Worm (Caenorhabditis elegans): Measurements from ENCODE around the gene Y119D3B.21.
A peak's percentile ranks its signal among the peaks of the same experiment; 100 is the strongest.

Y119D3B.21 gene

ce11 chrIII:1173331-1173730 is 41.5 kb upstream of the Y119D3B.21 start:
- TF ChIP-seq lsy-27 (tag; optimal IDR thresholded peaks at IDR 0.05; ENCODE audit: borderline replicate concordance, insufficient read depth) (no peak), hmg-1.2 (GFP tag; IDR thresholded peaks at IDR 0.05) (peak; percentile 61)

DNA sequence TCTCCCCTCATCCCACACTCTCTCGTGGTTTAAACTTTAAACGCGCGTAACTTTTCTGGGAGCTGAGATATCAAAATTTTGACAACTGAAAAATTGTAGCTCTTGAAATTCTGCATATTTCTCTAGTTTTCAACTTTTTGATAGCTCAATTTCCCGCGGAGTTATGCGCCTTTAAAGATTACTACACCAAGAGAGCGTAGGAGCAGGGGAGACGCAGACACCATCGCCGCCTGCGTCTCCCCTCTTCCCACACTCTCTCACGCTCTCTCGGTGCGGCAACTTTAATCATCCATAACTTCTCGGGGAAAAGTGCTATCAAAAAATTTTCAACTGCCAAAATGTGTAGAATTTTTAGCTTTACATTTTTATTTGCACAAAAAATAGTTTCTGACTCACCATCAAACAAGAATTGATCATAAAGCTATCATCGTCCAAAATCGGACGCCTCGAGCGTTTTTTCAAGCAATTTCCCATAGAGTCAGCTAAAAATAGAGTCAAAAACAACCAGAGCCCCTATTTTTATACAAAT is 38.7 kb upstream of the Y119D3B.21 start, which contains the start of gene eak-3:
Gene eak-3 (minus strand): TSS at position 479 of the 529 bp plus-strand sequence.
- TF ChIP-seq nhr-120 (GFP tag; IDR thresholded peaks at IDR 0.05) = no peak
- no peak for TF ChIP-seq F23B12.7 (tag; optimal IDR thresholded peaks at IDR 0.05; ENCODE audit: insufficient read depth)
- TF ChIP-seq hmg-1.2 (GFP tag; IDR thresholded peaks at IDR 0.05) = peak; percentile 78

DNA sequence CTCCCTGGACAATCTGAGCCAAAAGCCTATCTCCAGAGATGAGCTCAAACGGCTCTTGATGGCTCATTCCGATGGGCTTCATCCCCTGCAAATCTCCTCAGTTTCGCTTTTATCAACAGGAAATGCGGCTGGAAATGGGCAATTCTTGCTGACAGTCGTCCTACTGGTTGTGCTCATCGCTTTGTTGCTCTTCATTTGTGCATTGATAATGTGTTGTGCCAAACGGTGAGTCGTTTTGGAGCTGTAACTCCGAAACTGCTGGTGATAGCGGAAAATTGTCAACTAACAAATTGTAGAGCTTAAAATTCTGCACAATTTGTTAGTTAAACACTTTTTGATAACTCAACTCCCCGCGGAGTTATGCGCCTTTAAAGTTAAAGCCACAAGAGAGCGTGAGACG is 35.8 kb upstream of the Y119D3B.21 start:
- TF ChIP-seq F39B2.1 (GFP tag; IDR thresholded peaks at IDR 0.05) (no peak), akir-1 (GFP tag; optimal IDR thresholded peaks at IDR 0.05) (no peak), ceh-27 (GFP tag; optimal IDR thresholded peaks at IDR 0.05) (no peak), ztf-6 (GFP tag; IDR thresholded peaks at IDR 0.05) (no peak), sea-2 (GFP tag; IDR thresholded peaks at IDR 0.05) (no peak), athp-1 (tag; optimal IDR thresholded peaks at IDR 0.05) (no peak), lin-54 (GFP tag; optimal IDR thresholded peaks at IDR 0.05) (no peak), somi-1 (GFP tag; optimal IDR thresholded peaks at IDR 0.05) (no peak), pbrm-1 (GFP tag; IDR thresholded peaks at IDR 0.05) (no peak), tbx-9 (tag; optimal IDR thresholded peaks at IDR 0.05; ENCODE audit: borderline replicate concordance) (no peak), madf-10 (tag; optimal IDR thresholded peaks at IDR 0.05) (no peak), cebp-1 (GFP tag; IDR thresholded peaks at IDR 0.05) (no peak), cebp-1 (tag; optimal IDR thresholded peaks at IDR 0.05) (no peak), lir-1 (GFP tag; conservative IDR thresholded peaks at IDR 0.05) (no peak), nhr-80 (tag; optimal IDR thresholded peaks at IDR 0.05) (no peak), unc-62 (GFP tag; optimal IDR thresholded peaks at IDR 0.05) (no peak), ama-1 (optimal IDR thresholded peaks at IDR 0.05) (no peak), ama-1 (GFP tag; optimal IDR thresholded peaks at IDR 0.05) (no peak), nhr-90 (tag; optimal IDR thresholded peaks at IDR 0.05) (no peak)

- TF ChIP-seq madf-10 (tag; optimal IDR thresholded peaks at IDR 0.05) (no peak), let-526 (GFP tag; IDR thresholded peaks at IDR 0.05) (no peak), K11D2.4 (GFP tag; IDR thresholded peaks at IDR 0.05) (no peak), efl-1 (GFP tag; optimal IDR thresholded peaks at IDR 0.05) (no peak), hmg-1.2 (GFP tag; IDR thresholded peaks at IDR 0.05) (no peak), ztf-28 (GFP tag; IDR thresholded peaks at IDR 0.05) (no peak), F23B12.7 (tag; optimal IDR thresholded peaks at IDR 0.05; ENCODE audit: insufficient read depth) (no peak), dpl-1 (GFP tag; optimal IDR thresholded peaks at IDR 0.05) (no peak), hmg-20 (GFP tag; IDR thresholded peaks at IDR 0.05) (no peak), F57A8.1 (GFP tag; optimal IDR thresholded peaks at IDR 0.05) (no peak), attf-3 (GFP tag; conservative IDR thresholded peaks at IDR 0.05) (no peak), ceh-58 (GFP tag; IDR thresholded peaks at IDR 0.05) (no peak), nhr-90 (tag; optimal IDR thresholded peaks at IDR 0.05) (no peak), ztf-3 (GFP tag; optimal IDR thresholded peaks at IDR 0.05) (no peak), zim-3 (tag; optimal IDR thresholded peaks at IDR 0.05) (no peak), F52B5.7 (tag; optimal IDR thresholded peaks at IDR 0.05) (no peak), snpc-3.4 (tag; optimal IDR thresholded peaks at IDR 0.05) (no peak)
Observed at ce11 chrIII:1181756-1182155, 33.0 kb upstream of the Y119D3B.21 start, which contains the start of gene nspg-8. nspg-8 (plus strand) TSS chrIII:1182056.

Measured in whole organism, young adult.